Worm (Caenorhabditis elegans) whole organism, L2 larva: Measurements from ENCODE around the gene dbl-1.
A peak's percentile ranks its signal among the peaks of the same experiment; 100 is the strongest.

Experiments
- C34F6.9 ChIP-seq: fragments of 150-350 bp; optimal IDR thresholded peaks from 2 replicates; lab custom pipeline; 2014; ENCODE audit warnings: missing biosample characterization, missing genetic modification characterization
- F13H6.1 ChIP-seq: sonication (generic microtip); optimal IDR thresholded peaks from 2 replicates; lab custom pipeline; 2016; ENCODE audit warnings: missing genetic modification characterization, missing compliant biosample characterization
- R02D3.7 ChIP-seq: fragments of 150-350 bp; optimal IDR thresholded peaks from 2 replicates; lab custom pipeline; 2014; ENCODE audit warnings: missing biosample characterization, missing genetic modification characterization
- Y55F3AM.14 ChIP-seq: fragments of 200-800 bp; sonication (Bioruptor generic); optimal IDR thresholded peaks from 2 replicates; lab custom pipeline; 2018; ENCODE audit warnings: mild to moderate bottlenecking, missing genetic modification characterization, missing compliant biosample characterization
- ZK546.5 ChIP-seq: sonication (generic microtip); optimal IDR thresholded peaks from 2 replicates; lab custom pipeline; 2017; ENCODE audit warnings: missing biosample characterization, missing genetic modification characterization
- alr-1 ChIP-seq: fragments of 150-350 bp; optimal IDR thresholded peaks from 2 replicates; lab custom pipeline; 2014; ENCODE audit warnings: missing biosample characterization, missing genetic modification characterization
- aly-2 ChIP-seq: fragments of 150-350 bp; optimal IDR thresholded peaks from 2 replicates; lab custom pipeline; 2014; ENCODE audit warnings: missing biosample characterization, missing genetic modification characterization
- ama-1 ChIP-seq: fragments of 150-350 bp; optimal IDR thresholded peaks from 2 replicates; lab custom pipeline; 2018; ENCODE audit warnings: inconsistent platforms
- blmp-1 ChIP-seq: sonication (generic microtip); optimal IDR thresholded peaks from 2 replicates; lab custom pipeline; 2017; ENCODE audit warnings: missing genetic modification characterization, mild to moderate bottlenecking, missing compliant biosample characterization, antibody characterized with exemption, moderate library complexity; ENCODE audit not compliant: insufficient read depth
- ceh-16 ChIP-seq: fragments of 150-350 bp; optimal IDR thresholded peaks from 2 replicates; lab custom pipeline; 2014; ENCODE audit warnings: missing biosample characterization, missing genetic modification characterization
- crh-2 ChIP-seq: sonication (generic microtip); optimal IDR thresholded peaks from 2 replicates; lab custom pipeline; 2017; ENCODE audit warnings: missing biosample characterization, missing genetic modification characterization
- dmd-4 ChIP-seq: sonication (generic microtip); optimal IDR thresholded peaks from 2 replicates; lab custom pipeline; 2017; ENCODE audit warnings: missing biosample characterization, missing genetic modification characterization
- egl-27 ChIP-seq: sonication (generic microtip); optimal IDR thresholded peaks from 3 replicates; lab custom pipeline; 2017; ENCODE audit warnings: missing biosample characterization, missing genetic modification reagents, missing genetic modification characterization
- elt-1 ChIP-seq: fragments of 150-350 bp; optimal IDR thresholded peaks from 2 replicates; lab custom pipeline; 2014; ENCODE audit warnings: missing biosample characterization, missing genetic modification characterization
- elt-3 ChIP-seq: sonication (generic microtip); optimal IDR thresholded peaks from 2 replicates; lab custom pipeline; 2017; ENCODE audit warnings: missing biosample characterization, missing genetic modification characterization
- fos-1 ChIP-seq: fragments of 150-350 bp; optimal IDR thresholded peaks from 2 replicates; lab custom pipeline; 2014; ENCODE audit warnings: missing biosample characterization, missing genetic modification characterization
- gmeb-1 ChIP-seq: fragments of 150-350 bp; optimal IDR thresholded peaks from 2 replicates; lab custom pipeline; 2014; ENCODE audit warnings: missing biosample characterization, missing genetic modification characterization
- lin-11 ChIP-seq: fragments of 150-350 bp; sonication (generic microtip); optimal IDR thresholded peaks from 2 replicates; lab custom pipeline; 2014; ENCODE audit warnings: missing biosample characterization, missing genetic modification characterization, inconsistent platforms, mixed read lengths
- lin-13 ChIP-seq: fragments of 150-350 bp; optimal IDR thresholded peaks from 2 replicates; lab custom pipeline; 2014; ENCODE audit warnings: missing biosample characterization, missing genetic modification reagents, missing genetic modification characterization
- lin-39 ChIP-seq: fragments of 150-350 bp; optimal IDR thresholded peaks from 2 replicates; lab custom pipeline; 2014; ENCODE audit warnings: missing biosample characterization, missing genetic modification reagents, missing genetic modification characterization
- lsy-2 ChIP-seq, 2 experiments: fragments of 150-350 bp in 1 of 2; sonication (generic microtip) in 1 of 2; optimal IDR thresholded peaks; 2 replicates each; lab custom pipeline; 2014 to 2017; ENCODE audit warnings: missing biosample characterization in 2 of 2, missing genetic modification characterization in 2 of 2
- mab-5 ChIP-seq: fragments of 150-350 bp; optimal IDR thresholded peaks from 2 replicates; lab custom pipeline; 2014; ENCODE audit warnings: missing biosample characterization, missing genetic modification characterization
- mbf-1 ChIP-seq: sonication (generic microtip); optimal IDR thresholded peaks from 2 replicates; lab custom pipeline; 2017; ENCODE audit warnings: missing biosample characterization, missing genetic modification characterization
- mdl-1 ChIP-seq, 2 experiments: fragments of 150-350 bp in 1 of 2; sonication (generic microtip) in 1 of 2; optimal IDR thresholded peaks; 2 replicates each; lab custom pipeline; 2017; ENCODE audit warnings: missing biosample characterization in 2 of 2, missing genetic modification characterization in 2 of 2
- nhr-10 ChIP-seq: sonication (generic microtip); optimal IDR thresholded peaks from 2 replicates; lab custom pipeline; 2017; ENCODE audit warnings: missing biosample characterization, missing genetic modification characterization
- nhr-11 ChIP-seq: fragments of 150-350 bp; optimal IDR thresholded peaks from 2 replicates; lab custom pipeline; 2014; ENCODE audit warnings: missing biosample characterization, missing genetic modification characterization
- nhr-12 ChIP-seq: fragments of 150-350 bp; optimal IDR thresholded peaks from 2 replicates; lab custom pipeline; 2014; ENCODE audit warnings: missing biosample characterization, missing genetic modification characterization
- nhr-129 ChIP-seq: fragments of 150-350 bp; optimal IDR thresholded peaks from 2 replicates; lab custom pipeline; 2014; ENCODE audit warnings: missing biosample characterization, missing genetic modification characterization
- nhr-21 ChIP-seq: fragments of 150-350 bp; optimal IDR thresholded peaks from 2 replicates; lab custom pipeline; 2014; ENCODE audit warnings: missing biosample characterization, missing genetic modification characterization
- nhr-23 ChIP-seq: fragments of 150-350 bp; optimal IDR thresholded peaks from 2 replicates; lab custom pipeline; 2014; ENCODE audit warnings: missing biosample characterization, missing genetic modification reagents, missing genetic modification characterization
- nhr-237 ChIP-seq: fragments of 150-350 bp; optimal IDR thresholded peaks from 2 replicates; lab custom pipeline; 2014; ENCODE audit warnings: missing biosample characterization, missing genetic modification characterization
- nhr-25 ChIP-seq: fragments of 150-350 bp; sonication (generic microtip); optimal IDR thresholded peaks from 3 replicates; lab custom pipeline; 2014; ENCODE audit warnings: missing biosample characterization, missing genetic modification characterization
- nhr-6 ChIP-seq: fragments of 150-350 bp; optimal IDR thresholded peaks from 2 replicates; lab custom pipeline; 2014; ENCODE audit warnings: missing biosample characterization, missing genetic modification characterization
- nhr-77 ChIP-seq: fragments of 150-350 bp; optimal IDR thresholded peaks from 2 replicates; lab custom pipeline; 2014; ENCODE audit warnings: missing biosample characterization, missing genetic modification characterization
- peb-1 ChIP-seq: fragments of 150-350 bp; optimal IDR thresholded peaks from 2 replicates; lab custom pipeline; 2014; ENCODE audit warnings: missing biosample characterization, missing genetic modification characterization
- sem-4 ChIP-seq: fragments of 150-350 bp; optimal IDR thresholded peaks from 2 replicates; lab custom pipeline; 2014; ENCODE audit warnings: missing biosample characterization, missing genetic modification reagents, missing genetic modification characterization
- skn-1 ChIP-seq: sonication (generic microtip); optimal IDR thresholded peaks from 2 replicates; lab custom pipeline; 2017; ENCODE audit warnings: missing biosample characterization, missing genetic modification characterization
- sma-3 ChIP-seq: sonication (generic microtip); optimal IDR thresholded peaks from 2 replicates; lab custom pipeline; 2016; ENCODE audit warnings: missing genetic modification reagents, missing genetic modification characterization, missing compliant biosample characterization
- sma-9 ChIP-seq, 2 experiments: fragments of 150-350 bp in 1 of 2; sonication (generic microtip) in 1 of 2; optimal IDR thresholded peaks; 2 replicates each; lab custom pipeline; 2014 to 2016; ENCODE audit warnings: missing genetic modification characterization in 2 of 2, mild to moderate bottlenecking in 1 of 2, missing biosample characterization in 1 of 2, missing compliant biosample characterization in 1 of 2, missing genetic modification reagents in 1 of 2, moderate library complexity in 1 of 2
- snpc-4 ChIP-seq: fragments of 150-350 bp; optimal IDR thresholded peaks from 2 replicates; lab custom pipeline; 2014; ENCODE audit warnings: missing biosample characterization, missing genetic modification characterization
- unc-39 ChIP-seq: fragments of 150-350 bp; optimal IDR thresholded peaks from 2 replicates; lab custom pipeline; 2014; ENCODE audit warnings: missing biosample characterization, missing genetic modification characterization
- unc-55 ChIP-seq: fragments of 150-350 bp; sonication (generic microtip); optimal IDR thresholded peaks from 3 replicates; lab custom pipeline; 2014; ENCODE audit warnings: missing biosample characterization, missing genetic modification reagents, missing genetic modification characterization
- unc-62 ChIP-seq: fragments of 150-350 bp; optimal IDR thresholded peaks from 2 replicates; lab custom pipeline; 2014; ENCODE audit warnings: missing biosample characterization, missing genetic modification reagents, missing genetic modification characterization
- zag-1 ChIP-seq: fragments of 150-350 bp; optimal IDR thresholded peaks from 2 replicates; lab custom pipeline; 2014; ENCODE audit warnings: missing biosample characterization, missing genetic modification characterization
- ztf-1 ChIP-seq: fragments of 200-800 bp; sonication (Bioruptor generic); conservative IDR thresholded peaks from 2 replicates; pipeline ENCODE4 v1.3.6; 2022; ENCODE audit warnings: missing genetic modification characterization, missing compliant biosample characterization
- ztf-11 ChIP-seq: sonication (generic microtip); optimal IDR thresholded peaks from 2 replicates; lab custom pipeline; 2017; ENCODE audit warnings: missing biosample characterization, missing genetic modification characterization
- ztf-4 ChIP-seq: fragments of 150-350 bp; optimal IDR thresholded peaks from 2 replicates; lab custom pipeline; 2014; ENCODE audit warnings: missing biosample characterization, missing genetic modification characterization

Gene dbl-1

DNA sequence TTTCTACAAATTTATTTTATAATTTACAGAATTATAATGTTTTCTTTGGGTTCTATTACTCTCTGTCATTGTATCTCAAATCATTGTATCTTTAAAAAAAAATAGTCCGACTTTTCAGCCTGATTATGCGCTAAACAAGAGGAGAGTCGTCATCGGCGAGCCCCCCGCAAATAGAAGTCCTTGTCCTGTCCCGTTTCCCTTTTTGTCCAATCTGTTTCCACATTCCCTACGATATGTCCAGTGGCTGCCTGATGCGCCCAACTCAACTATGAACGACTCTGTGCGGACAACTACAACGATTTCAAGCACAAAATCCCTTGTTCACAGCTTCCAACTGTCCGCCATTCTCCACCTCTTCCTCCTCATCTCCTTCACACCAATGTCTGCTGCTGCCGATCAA is at the start of gene dbl-1:
Gene dbl-1 (plus strand): TSS at position 119 of the 400 bp plus-strand sequence.
- TF ChIP-seq nhr-11 (tag; lab: Kevin White, UChicago) = no peak
- TF ChIP-seq nhr-10 (tag; lab: Kevin White, UChicago) = no peak
- no peak for TF ChIP-seq nhr-21 (tag; lab: Kevin White, UChicago)
- no peak for TF ChIP-seq sma-9 (GFP tag; optimal IDR thresholded peaks at IDR 0.05; lab: Kevin White, UChicago)
- TF ChIP-seq sma-9 (tag; optimal IDR thresholded peaks at IDR 0.05; lab: Kevin White, UChicago) = no peak
- no peak for TF ChIP-seq fos-1 (tag; lab: Kevin White, UChicago)
- TF ChIP-seq Y55F3AM.14 = no peak
- no peak for TF ChIP-seq egl-27 (tag; lab: Kevin White, UChicago)
- no peak for TF ChIP-seq F13H6.1
- TF ChIP-seq ZK546.5 (tag; lab: Kevin White, UChicago) = no peak
- TF ChIP-seq sem-4 (tag; lab: Kevin White, UChicago) = no peak
- TF ChIP-seq, all 48 proteins: peak for 0

DNA sequence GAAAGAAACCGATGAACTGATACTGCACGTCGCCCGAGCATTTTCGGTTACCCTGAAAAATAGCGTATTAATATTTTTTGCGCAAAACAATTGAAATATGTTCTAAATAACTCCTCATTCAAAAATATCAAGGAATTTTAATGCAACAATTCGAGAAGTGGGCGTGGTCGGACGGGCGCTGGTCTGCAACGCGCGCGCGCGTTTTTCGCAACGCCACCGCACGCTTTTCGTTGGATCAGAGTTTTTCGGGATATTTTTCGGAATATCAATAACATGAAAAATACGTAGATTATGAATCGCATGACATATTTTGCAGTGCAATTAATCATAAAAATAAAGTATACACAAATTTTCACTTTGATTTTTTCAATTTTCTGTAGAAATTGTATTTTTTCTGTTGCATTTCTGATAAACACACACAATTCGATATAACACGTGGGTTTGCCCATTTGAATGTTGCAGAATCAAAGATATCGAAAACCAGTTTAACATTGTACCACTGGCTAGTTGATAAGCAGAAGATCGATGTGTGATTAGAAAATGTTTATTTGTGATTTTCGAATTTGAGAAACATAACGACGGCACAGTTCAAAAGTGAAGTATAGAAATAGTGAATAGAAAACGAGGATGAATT is 48.8 kb upstream of the dbl-1 start, which contains the start of gene dlst-1:
Gene dlst-1 (minus strand): TSS at position 52 of the 634 bp plus-strand sequence.
- TF ChIP-seq alr-1 (tag; lab: Kevin White, UChicago) (no peak), ztf-4 (tag; lab: Kevin White, UChicago) (no peak), snpc-4 (tag; lab: Kevin White, UChicago) (no peak), gmeb-1 (peak; percentile 43), nhr-23 (tag; lab: Kevin White, UChicago) (no peak), nhr-11 (tag; lab: Kevin White, UChicago) (no peak), lin-11 (tag; lab: Kevin White, UChicago) (peak; percentile 25), crh-2 (no peak), nhr-237 (tag; lab: Kevin White, UChicago) (no peak), unc-62 (no peak), mdl-1 (tag; optimal IDR thresholded peaks at IDR 0.05; lab: Kevin White, UChicago) (no peak), nhr-6 (tag; lab: Kevin White, UChicago) (no peak), unc-55 (GFP tag; lab: Kevin White, UChicago) (no peak), ztf-1 (GFP tag; lab: Robert Waterston, UW) (no peak), unc-39 (tag; lab: Kevin White, UChicago) (no peak), dmd-4 (no peak), sma-9 (GFP tag; optimal IDR thresholded peaks at IDR 0.05; lab: Kevin White, UChicago) (no peak), sma-9 (tag; optimal IDR thresholded peaks at IDR 0.05; lab: Kevin White, UChicago) (no peak), elt-1 (tag; lab: Kevin White, UChicago) (no peak), sem-4 (tag; lab: Kevin White, UChicago) (no peak), R02D3.7 (no peak), nhr-21 (tag; lab: Kevin White, UChicago) (peak; percentile 8), mbf-1 (tag; lab: Kevin White, UChicago) (no peak), sma-3 (GFP tag; lab: Kevin White, UChicago) (peak; percentile 66), nhr-129 (tag; lab: Kevin White, UChicago) (peak; percentile 47), ama-1 (no peak), elt-3 (no peak), ztf-11 (no peak), nhr-12 (tag; lab: Kevin White, UChicago) (no peak), lsy-2 (tag; optimal IDR thresholded peaks at IDR 0.05; lab: Kevin White, UChicago) (peak; percentile 21 to 45), skn-1 (tag; lab: Kevin White, UChicago) (no peak), Y55F3AM.14 (no peak), nhr-10 (tag; lab: Kevin White, UChicago) (no peak), fos-1 (tag; lab: Kevin White, UChicago) (no peak), ceh-16 (no peak), egl-27 (tag; lab: Kevin White, UChicago) (no peak), nhr-25 (peak; percentile 45), blmp-1 (no peak), aly-2 (no peak), zag-1 (tag; lab: Kevin White, UChicago) (no peak), nhr-77 (no peak), lin-39 (tag; lab: Kevin White, UChicago) (no peak), F13H6.1 (peak; percentile 40), C34F6.9 (tag; lab: Kevin White, UChicago) (peak; percentile 29), ZK546.5 (tag; lab: Kevin White, UChicago) (no peak), mab-5 (tag; lab: Kevin White, UChicago) (no peak), peb-1 (tag; lab: Kevin White, UChicago) (no peak), lin-13 (no peak)
- TF ChIP-seq, all 48 proteins: peak for 9
